Fruit fly (Drosophila melanogaster): ENCODE measurements around the gene mib1.

dm6 chr3L:15958612-15959315 lies 52.8 kb downstream of the mib1 start, which contains the start of gene CG17032:
- TF ChIP-seq h (optimal IDR thresholded peaks at IDR 0.05) (no peak), psq (optimal IDR thresholded peaks at IDR 0.05) (no peak), Myc (optimal IDR thresholded peaks at IDR 0.05) (no peak), insv (optimal IDR thresholded peaks at IDR 0.05) (no peak)
